Worm (Caenorhabditis elegans) whole organism, early embryonic: ENCODE results near the gene nfx-1.

Source experiments
- scrt-1 ChIP-seq: fragments of 200-800 bp; sonication (Bioruptor generic); IDR thresholded peaks from 2 replicates; pipeline ENCODE4 v1.3.6; 2022; ENCODE audit warnings: missing genetic modification characterization, missing compliant biosample characterization
- tbx-11 ChIP-seq: fragments of 200-800 bp; sonication (Bioruptor generic); IDR thresholded peaks from 2 replicates; pipeline ENCODE4 v1.3.6; 2022; ENCODE audit warnings: missing genetic modification characterization, missing compliant biosample characterization

- no peak for TF ChIP-seq scrt-1 (GFP tag; lab: Robert Waterston, UW)
- TF ChIP-seq tbx-11 (GFP tag; lab: Robert Waterston, UW): no peak
Observed at ce11 chrIII:6420201-6420600, 45.0 kb downstream of the nfx-1 start.
